Worm (Caenorhabditis elegans): ENCODE data around the gene gop-3.
A peak's percentile ranks its signal among the peaks of the same experiment; 100 is the strongest.

The gop-3 gene

ce11 chrIII:5294867-5295266, 34.4 kb downstream of the gop-3 start (continued):
- TF ChIP-seq F13H6.1 (tag; optimal IDR thresholded peaks at IDR 0.05) (peak; percentile 91), elt-4 (tag; optimal IDR thresholded peaks at IDR 0.05) (no peak), lin-11 (tag; optimal IDR thresholded peaks at IDR 0.05) (peak; percentile 66), K02D7.2 (tag; optimal IDR thresholded peaks at IDR 0.05) (peak; percentile 80), fkh-6 (tag; optimal IDR thresholded peaks at IDR 0.05) (peak; percentile 89), Y22D7AL.16 (tag; optimal IDR thresholded peaks at IDR 0.05) (peak; percentile 80), fkh-10 (GFP tag; optimal IDR thresholded peaks at IDR 0.05) (peak; percentile 34), sdc-2 (tag; optimal IDR thresholded peaks at IDR 0.05) (peak; percentile 81), ceh-48 (tag; optimal IDR thresholded peaks at IDR 0.05) (peak; percentile 75), pax-1 (tag; optimal IDR thresholded peaks at IDR 0.05) (no peak), ceh-31 (tag; optimal IDR thresholded peaks at IDR 0.05) (peak; percentile 57), ahr-1 (tag; optimal IDR thresholded peaks at IDR 0.05) (peak; percentile 61), ama-1 (optimal IDR thresholded peaks at IDR 0.05) (no peak), rnt-1 (tag; optimal IDR thresholded peaks at IDR 0.05) (peak; percentile 82), tbx-7 (tag; optimal IDR thresholded peaks at IDR 0.05) (peak; percentile 13), C08G9.2 (tag; optimal IDR thresholded peaks at IDR 0.05) (peak; percentile 83), unc-86 (tag; optimal IDR thresholded peaks at IDR 0.05) (peak; percentile 87), ceh-14 (tag; optimal IDR thresholded peaks at IDR 0.05) (peak; percentile 89), madf-2 (tag; optimal IDR thresholded peaks at IDR 0.05) (peak; percentile 77), npax-4 (tag; optimal IDR thresholded peaks at IDR 0.05) (peak; percentile 79), hlh-6 (tag; optimal IDR thresholded peaks at IDR 0.05) (peak; percentile 94), nhr-11 (tag; optimal IDR thresholded peaks at IDR 0.05) (no peak), fax-1 (tag; optimal IDR thresholded peaks at IDR 0.05) (peak; percentile 87), zip-5 (tag; optimal IDR thresholded peaks at IDR 0.05) (peak; percentile 33), mec-3 (tag; optimal IDR thresholded peaks at IDR 0.05; ENCODE audit: borderline replicate concordance) (peak; percentile 44)

- TF ChIP-seq pat-9 (tag; optimal IDR thresholded peaks at IDR 0.05) (no peak), pag-3 (tag; optimal IDR thresholded peaks at IDR 0.05; ENCODE audit: borderline replicate concordance) (no peak), tbx-2 (tag; optimal IDR thresholded peaks at IDR 0.05) (no peak), pha-2 (tag; optimal IDR thresholded peaks at IDR 0.05) (no peak)
Observed at ce11 chrIII:5301786-5302268, 41.3 kb downstream of the gop-3 start, which contains the start of the genes T15B12.2 and F52C9.5. TSS of gene T15B12.2 (minus strand) at chrIII:5301886. TSS of gene F52C9.5 (plus strand) at chrIII:5302218.

ce11 chrIII:5304044-5304443, 43.5 kb downstream of the gop-3 start:
- no peak for TF ChIP-seq ztf-16 (tag; optimal IDR thresholded peaks at IDR 0.05)
- no peak for TF ChIP-seq mec-3 (tag; optimal IDR thresholded peaks at IDR 0.05; ENCODE audit: borderline replicate concordance)
- TF ChIP-seq T23F11.4 (GFP tag; optimal IDR thresholded peaks at IDR 0.05), result no peak
- TF ChIP-seq rnt-1 (tag; optimal IDR thresholded peaks at IDR 0.05), result no peak
- TF ChIP-seq lim-6 (tag; optimal IDR thresholded peaks at IDR 0.05), result no peak
- no peak for TF ChIP-seq syd-9 (tag; optimal IDR thresholded peaks at IDR 0.05)
- no peak for TF ChIP-seq Y22D7AL.16 (tag; optimal IDR thresholded peaks at IDR 0.05)
- TF ChIP-seq ceh-19 (GFP tag; optimal IDR thresholded peaks at IDR 0.05), result no peak

ce11 chrIII:5305725-5306124, 45.2 kb downstream of the gop-3 start:
- TF ChIP-seq sox-2 (GFP tag; IDR thresholded peaks at IDR 0.05), result no peak
- peak; percentile 15 for TF ChIP-seq ceh-34 (tag; optimal IDR thresholded peaks at IDR 0.05)
- TF ChIP-seq hlh-8 (tag; optimal IDR thresholded peaks at IDR 0.05), result no peak
- TF ChIP-seq unc-3 (GFP tag; conservative IDR thresholded peaks at IDR 0.05), result peak; percentile 71
- TF ChIP-seq unc-3 (tag; optimal IDR thresholded peaks at IDR 0.05), result peak; percentile 37
- TF ChIP-seq ahr-1 (tag; optimal IDR thresholded peaks at IDR 0.05), result peak; percentile 5
- TF ChIP-seq ceh-19 (GFP tag; optimal IDR thresholded peaks at IDR 0.05), result peak; percentile 52
- peak; percentile 35 for TF ChIP-seq ceh-24 (tag; optimal IDR thresholded peaks at IDR 0.05)
- TF ChIP-seq ama-1 (optimal IDR thresholded peaks at IDR 0.05), result no peak
- TF ChIP-seq C08G9.2 (tag; optimal IDR thresholded peaks at IDR 0.05), result peak; percentile 59
- peak; percentile 18 for TF ChIP-seq unc-42 (tag; optimal IDR thresholded peaks at IDR 0.05)
- TF ChIP-seq elt-4 (tag; optimal IDR thresholded peaks at IDR 0.05), result no peak
- TF ChIP-seq hlh-6 (tag; optimal IDR thresholded peaks at IDR 0.05), result peak; percentile 54
- peak; percentile 67 for TF ChIP-seq ceh-18 (tag; optimal IDR thresholded peaks at IDR 0.05)
- peak; percentile 24 for TF ChIP-seq ceh-48 (tag; optimal IDR thresholded peaks at IDR 0.05)
- peak; percentile 34 for TF ChIP-seq ceh-31 (tag; optimal IDR thresholded peaks at IDR 0.05)
- peak; percentile 50 for TF ChIP-seq elt-2 (tag; optimal IDR thresholded peaks at IDR 0.05)
- peak; percentile 59 for TF ChIP-seq nhr-232 (tag; optimal IDR thresholded peaks at IDR 0.05)
- peak; percentile 69 for TF ChIP-seq fax-1 (tag; optimal IDR thresholded peaks at IDR 0.05)
- TF ChIP-seq pha-2 (tag; optimal IDR thresholded peaks at IDR 0.05), result peak; percentile 14
- TF ChIP-seq sdc-2 (tag; optimal IDR thresholded peaks at IDR 0.05), result peak; percentile 54
- TF ChIP-seq ceh-30 (tag; optimal IDR thresholded peaks at IDR 0.05), result no peak
- TF ChIP-seq lin-11 (tag; optimal IDR thresholded peaks at IDR 0.05), result peak; percentile 37
- TF ChIP-seq hlh-30 (tag; optimal IDR thresholded peaks at IDR 0.05; ENCODE audit: insufficient read depth), result no peak
- TF ChIP-seq hlh-13 (GFP tag; optimal IDR thresholded peaks at IDR 0.05), result peak; percentile 70
